Fruit fly (Drosophila melanogaster): ENCODE results near the gene CG1632.
A peak's percentile ranks its signal among the peaks of the same experiment; 100 is the strongest.

CG1632 gene

dm6 chrX:8271363-8272061, 19.0 kb downstream of the CG1632 start, which contains the start of gene Corp:
Corp (minus strand) TSS chrX:8271409.
- no peak for TF ChIP-seq CTCF (optimal IDR thresholded peaks at IDR 0.05)

- peak in 1 of 2 experiments; percentile 34 for TF ChIP-seq CTCF (optimal IDR thresholded peaks at IDR 0.05)
- no peak for TF ChIP-seq CG8478 (optimal IDR thresholded peaks at IDR 0.05)
Measured at dm6 chrX:8273291-8273690, 20.8 kb downstream of the CG1632 start, which contains the start of gene CG1636. CG1636 (plus strand) TSS chrX:8273412.

DNA sequence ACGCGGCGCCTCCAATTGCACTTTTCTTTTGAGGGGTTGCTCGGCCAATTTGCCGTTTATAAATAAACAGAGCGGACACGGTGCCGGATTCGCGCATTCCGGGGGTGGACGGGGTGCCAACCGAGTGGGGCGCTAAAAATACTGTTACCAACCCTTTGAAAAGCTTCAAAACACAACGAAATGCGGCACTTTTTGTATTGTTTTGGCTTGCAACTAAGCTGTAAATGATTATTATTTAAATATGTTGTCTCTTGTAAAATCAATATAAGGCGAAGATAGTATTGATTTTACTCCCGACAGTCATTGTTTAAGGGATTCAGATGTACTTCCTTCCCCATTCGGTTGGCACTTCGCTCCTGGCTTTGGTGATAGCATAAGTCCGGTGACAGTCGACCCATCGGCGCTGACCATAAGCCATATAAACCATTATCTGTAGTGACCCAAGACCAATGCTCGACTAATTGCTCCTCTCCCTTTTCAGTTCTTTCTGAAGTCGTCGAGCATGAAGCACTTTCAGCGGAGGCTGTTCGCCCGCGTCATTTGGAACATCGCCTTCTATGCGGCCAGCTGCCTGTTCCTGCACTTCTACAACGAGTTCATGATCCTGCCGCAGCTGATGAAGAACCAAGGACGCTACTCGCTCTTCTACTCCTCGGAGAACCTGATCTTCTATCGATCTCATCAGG, 21.5 kb downstream of the CG1632 start, which contains the start of gene CG15343:
TSS of gene CG15343 (minus strand) at position 8 of the 686 bp plus-strand sequence.
- TF ChIP-seq CTCF (optimal IDR thresholded peaks at IDR 0.05) (no peak), CG8478 (optimal IDR thresholded peaks at IDR 0.05) (no peak)

dm6 chrX:8285052-8285451, 32.6 kb downstream of the CG1632 start:
- no peak for TF ChIP-seq CTCF (optimal IDR thresholded peaks at IDR 0.05)
- no peak for TF ChIP-seq CG8478 (optimal IDR thresholded peaks at IDR 0.05)

DNA sequence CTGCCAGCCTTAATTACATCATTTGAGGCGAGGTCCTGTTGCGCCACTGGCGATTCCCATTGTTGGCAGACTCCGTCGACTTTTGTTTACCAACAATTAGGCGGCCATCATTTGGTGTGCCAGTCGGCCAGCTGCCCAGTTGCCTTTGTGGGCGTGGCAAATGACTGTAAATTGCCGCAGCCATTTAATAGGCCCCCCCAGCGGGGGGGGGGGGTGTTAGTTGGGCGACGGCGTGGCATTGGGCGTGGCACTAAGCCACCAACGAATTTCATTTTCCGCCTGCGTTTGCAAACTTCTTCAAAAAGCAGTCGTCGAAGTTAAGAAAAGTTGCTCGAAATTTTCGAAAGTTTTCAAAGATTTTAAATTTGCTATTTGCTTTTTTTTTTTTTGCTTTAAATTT, 34.4 kb downstream of the CG1632 start:
- no peak for TF ChIP-seq CTCF (optimal IDR thresholded peaks at IDR 0.05)
- TF ChIP-seq CG8478 (optimal IDR thresholded peaks at IDR 0.05) = no peak

dm6 chrX:8294493-8295337, 42.2 kb downstream of the CG1632 start:
- TF ChIP-seq CTCF (optimal IDR thresholded peaks at IDR 0.05) (no peak), CG8478 (optimal IDR thresholded peaks at IDR 0.05) (no peak)
